Worm (Caenorhabditis elegans) whole organism, L4 larva: ENCODE data around the gene dap-3.

Source experiments
- F10B5.3 ChIP-seq: sonication (generic microtip); optimal IDR thresholded peaks from 2 replicates; lab custom pipeline; 2016; ENCODE audit warnings: mild to moderate bottlenecking, missing genetic modification characterization, missing compliant biosample characterization
- F44E2.7 ChIP-seq: fragments of 200-800 bp; sonication (Bioruptor generic); IDR thresholded peaks from 2 replicates; pipeline ENCODE4 v2.1.2; 2022; ENCODE audit warnings: missing genetic modification characterization, missing compliant biosample characterization
- R02D3.7 ChIP-seq: fragments of 150-350 bp; sonication (generic microtip); optimal IDR thresholded peaks from 3 replicates; lab custom pipeline; 2014; ENCODE audit warnings: missing biosample characterization, missing genetic modification characterization
- T20F7.1 ChIP-seq: fragments of 200-800 bp; sonication (Bioruptor generic); optimal IDR thresholded peaks from 2 replicates; lab custom pipeline; 2018; ENCODE audit warnings: mild to moderate bottlenecking, missing genetic modification characterization, missing compliant biosample characterization
- T26A8.4 ChIP-seq: fragments of 200-800 bp; sonication (Bioruptor generic); IDR thresholded peaks from 2 replicates; pipeline ENCODE4 v1.3.6; 2022; ENCODE audit warnings: missing genetic modification characterization, missing compliant biosample characterization
- Y105C5A.15 ChIP-seq: fragments of 200-800 bp; sonication (Bioruptor generic); IDR thresholded peaks from 2 replicates; pipeline ENCODE4 v1.3.6; 2022; ENCODE audit warnings: missing genetic modification characterization, missing compliant biosample characterization
- Y75B8A.6 ChIP-seq: fragments of 200-800 bp; sonication (Bioruptor generic); IDR thresholded peaks from 2 replicates; pipeline ENCODE4 v1.3.6; 2022; ENCODE audit warnings: missing genetic modification reagents, missing genetic modification characterization, missing compliant biosample characterization
- aha-1 ChIP-seq: fragments of 150-350 bp; peaks from one replicate; lab custom pipeline; 2014; ENCODE audit warnings: missing biosample characterization, missing genetic modification characterization
- ama-1 ChIP-seq: fragments of 150-350 bp; optimal IDR thresholded peaks from 2 replicates; lab custom pipeline; 2014; ENCODE audit warnings: inconsistent platforms, mixed read lengths
- ceh-32 ChIP-seq: sonication (generic microtip); optimal IDR thresholded peaks from 2 replicates; lab custom pipeline; 2016; ENCODE audit warnings: mild to moderate bottlenecking, missing genetic modification characterization, missing compliant biosample characterization; ENCODE audit not compliant: poor library complexity
- ceh-44 ChIP-seq: fragments of 200-800 bp; sonication (Bioruptor generic); IDR thresholded peaks from 2 replicates; pipeline ENCODE4 v1.3.6; 2022; ENCODE audit warnings: missing genetic modification reagents, missing genetic modification characterization, missing compliant biosample characterization
- ceh-82 ChIP-seq: sonication (generic microtip); optimal IDR thresholded peaks from 2 replicates; lab custom pipeline; 2017; ENCODE audit warnings: missing biosample characterization, missing genetic modification characterization
- daf-12 ChIP-seq: fragments of 150-350 bp; optimal IDR thresholded peaks from 2 replicates; lab custom pipeline; 2014; ENCODE audit warnings: missing biosample characterization, missing genetic modification reagents, missing genetic modification characterization
- daf-19 ChIP-seq: fragments of 200-800 bp; sonication (Bioruptor generic); conservative IDR thresholded peaks from 2 replicates; pipeline ENCODE4 v1.3.6; 2022; ENCODE audit warnings: missing genetic modification characterization, missing compliant biosample characterization
- daf-8 ChIP-seq: fragments of 200-800 bp; sonication (Bioruptor generic); IDR thresholded peaks from 2 replicates; pipeline ENCODE4 v1.3.6; 2022; ENCODE audit warnings: missing genetic modification characterization, missing compliant biosample characterization
- dmd-9 ChIP-seq: fragments of 200-800 bp; sonication (Bioruptor generic); IDR thresholded peaks from 2 replicates; pipeline ENCODE4 v1.3.6; 2022; ENCODE audit warnings: missing genetic modification reagents, missing genetic modification characterization, missing compliant biosample characterization
- duxl-1 ChIP-seq: sonication (generic microtip); optimal IDR thresholded peaks from 2 replicates; lab custom pipeline; 2016; ENCODE audit warnings: mild to moderate bottlenecking, missing genetic modification characterization, moderate library complexity, missing compliant biosample characterization; ENCODE audit not compliant: poor library complexity
- dve-1 ChIP-seq: sonication (generic microtip); optimal IDR thresholded peaks from 2 replicates; lab custom pipeline; 2017; ENCODE audit warnings: antibody characterized with exemption, mild to moderate bottlenecking, missing genetic modification characterization, missing compliant biosample characterization; ENCODE audit not compliant: insufficient read depth
- fos-1 ChIP-seq: fragments of 150-350 bp; optimal IDR thresholded peaks from 2 replicates; lab custom pipeline; 2014; ENCODE audit warnings: missing biosample characterization, missing genetic modification characterization
- hlh-11 ChIP-seq: fragments of 200-800 bp; sonication (Bioruptor generic); optimal IDR thresholded peaks from 2 replicates; lab custom pipeline; 2018; ENCODE audit warnings: mild to moderate bottlenecking, missing genetic modification characterization, missing compliant biosample characterization
- hmg-1.1 ChIP-seq: fragments of 200-800 bp; sonication (Bioruptor generic); IDR thresholded peaks from 2 replicates; pipeline ENCODE4 v1.3.6; 2022; ENCODE audit warnings: missing genetic modification reagents, missing genetic modification characterization, missing compliant biosample characterization
- jun-1 ChIP-seq: fragments of 150-350 bp; optimal IDR thresholded peaks from 2 replicates; lab custom pipeline; 2014; ENCODE audit warnings: missing biosample characterization, missing genetic modification reagents, missing genetic modification characterization
- lin-1 ChIP-seq: fragments of 200-800 bp; sonication (Bioruptor generic); IDR thresholded peaks from 2 replicates; pipeline ENCODE4 v1.3.6; 2022; ENCODE audit warnings: missing genetic modification reagents, missing genetic modification characterization, missing compliant biosample characterization
- lin-13 ChIP-seq: fragments of 150-350 bp; optimal IDR thresholded peaks from 2 replicates; lab custom pipeline; 2014; ENCODE audit warnings: missing biosample characterization, missing genetic modification reagents, missing genetic modification characterization
- lin-15B ChIP-seq: fragments of 150-350 bp; sonication (generic microtip); optimal IDR thresholded peaks from 3 replicates; lab custom pipeline; 2014; ENCODE audit warnings: missing biosample characterization, missing genetic modification characterization
- lin-29 ChIP-seq: fragments of 200-800 bp; sonication (Bioruptor generic); IDR thresholded peaks from 2 replicates; pipeline ENCODE4 v1.3.6; 2022; ENCODE audit warnings: missing genetic modification reagents, missing genetic modification characterization, missing compliant biosample characterization
- lin-38 ChIP-seq: fragments of 200-800 bp; sonication (Bioruptor generic); IDR thresholded peaks from 2 replicates; pipeline ENCODE4 v1.3.6; 2022; ENCODE audit warnings: missing genetic modification reagents, missing genetic modification characterization, missing compliant biosample characterization
- lir-3 ChIP-seq: sonication (generic microtip); optimal IDR thresholded peaks from 2 replicates; lab custom pipeline; 2016; ENCODE audit warnings: mild to moderate bottlenecking, missing genetic modification characterization, missing compliant biosample characterization
- madf-9 ChIP-seq: fragments of 200-800 bp; sonication (Bioruptor generic); conservative IDR thresholded peaks from 2 replicates; pipeline ENCODE4 v1.3.6; 2022; ENCODE audit warnings: missing genetic modification reagents, missing genetic modification characterization, missing compliant biosample characterization
- mdl-1 ChIP-seq, 2 experiments: fragments of 150-350 bp in 1 of 2; sonication (generic microtip) in 1 of 2; optimal IDR thresholded peaks; 2 replicates each; lab custom pipeline; 2014 to 2017; ENCODE audit warnings: missing biosample characterization in 2 of 2, missing genetic modification characterization in 2 of 2
- mep-1 ChIP-seq: fragments of 150-350 bp; sonication (generic microtip); optimal IDR thresholded peaks from 3 replicates; lab custom pipeline; 2014; ENCODE audit warnings: missing biosample characterization, missing genetic modification characterization
- mes-2 ChIP-seq: sonication (generic microtip); optimal IDR thresholded peaks from 2 replicates; lab custom pipeline; 2016; ENCODE audit warnings: missing genotype, mild to moderate bottlenecking, missing genetic modification characterization, missing compliant biosample characterization; ENCODE audit not compliant: poor library complexity, severe bottlenecking
- nhr-10 ChIP-seq: fragments of 150-350 bp; optimal IDR thresholded peaks from 2 replicates; lab custom pipeline; 2014; ENCODE audit warnings: missing biosample characterization, missing genetic modification characterization
- nhr-25 ChIP-seq: sonication (generic microtip); optimal IDR thresholded peaks from 2 replicates; lab custom pipeline; 2017; ENCODE audit warnings: missing genetic modification characterization, mild to moderate bottlenecking, missing compliant biosample characterization, antibody characterized with exemption, moderate library complexity, borderline replicate concordance; ENCODE audit not compliant: insufficient read depth
- nhr-48 ChIP-seq: sonication (generic microtip); optimal IDR thresholded peaks from 2 replicates; lab custom pipeline; 2016; ENCODE audit warnings: mild to moderate bottlenecking, missing genetic modification characterization, missing compliant biosample characterization
- nhr-6 ChIP-seq: fragments of 150-350 bp; optimal IDR thresholded peaks from 2 replicates; lab custom pipeline; 2014; ENCODE audit warnings: missing biosample characterization, missing genetic modification characterization
- nhr-76 ChIP-seq: fragments of 150-350 bp; optimal IDR thresholded peaks from 2 replicates; lab custom pipeline; 2014; ENCODE audit warnings: missing biosample characterization, missing genetic modification characterization
- nhr-77 ChIP-seq: fragments of 150-350 bp; optimal IDR thresholded peaks from 2 replicates; lab custom pipeline; 2014; ENCODE audit warnings: missing biosample characterization, missing genetic modification characterization
- pqm-1 ChIP-seq: sonication (generic microtip); optimal IDR thresholded peaks from 2 replicates; lab custom pipeline; 2017; ENCODE audit warnings: missing biosample characterization, missing genetic modification characterization
- saeg-2 ChIP-seq: fragments of 200-800 bp; sonication (Bioruptor generic); IDR thresholded peaks from 2 replicates; pipeline ENCODE4 v1.3.6; 2022; ENCODE audit warnings: missing genetic modification reagents, missing genetic modification characterization, missing compliant biosample characterization
- skn-1 ChIP-seq: fragments of 150-350 bp; optimal IDR thresholded peaks from 2 replicates; lab custom pipeline; 2014; ENCODE audit warnings: missing biosample characterization, missing genetic modification characterization
- snpc-4 ChIP-seq: fragments of 150-350 bp; optimal IDR thresholded peaks from 2 replicates; lab custom pipeline; 2014; ENCODE audit warnings: missing biosample characterization, missing genetic modification characterization
- spr-1 ChIP-seq: sonication (generic microtip); optimal IDR thresholded peaks from 2 replicates; lab custom pipeline; 2016; ENCODE audit warnings: mild to moderate bottlenecking, missing genetic modification characterization, missing compliant biosample characterization
- spr-3 ChIP-seq: fragments of 200-800 bp; sonication (Bioruptor generic); optimal IDR thresholded peaks from 2 replicates; lab custom pipeline; 2018; ENCODE audit warnings: mild to moderate bottlenecking, missing genetic modification characterization, missing compliant biosample characterization
- unc-62 ChIP-seq, 3 experiments: fragments of 150-350 bp in 1 of 3; sonication (generic microtip); optimal IDR thresholded peaks in 2 of 3; peaks in 1 of 3; 1 replicate in 1 of 3; 2 replicates in 2 of 3; lab custom pipeline; 2014 to 2017; ENCODE audit warnings: missing biosample characterization in 3 of 3, missing genetic modification characterization in 3 of 3, missing genetic modification reagents in 3 of 3, missing genotype in 1 of 3
- vab-7 ChIP-seq: fragments of 200-800 bp; sonication (Bioruptor generic); IDR thresholded peaks from 2 replicates; pipeline ENCODE4 v1.3.6; 2022; ENCODE audit warnings: missing genetic modification reagents, missing genetic modification characterization, missing compliant biosample characterization
- zfp-3 ChIP-seq: fragments of 200-800 bp; sonication (Bioruptor generic); conservative IDR thresholded peaks from 2 replicates; pipeline ENCODE4 v1.3.6; 2022; ENCODE audit warnings: missing genetic modification reagents, missing genetic modification characterization, missing compliant biosample characterization
- zip-11 ChIP-seq: fragments of 200-800 bp; sonication (Bioruptor generic); IDR thresholded peaks from 2 replicates; pipeline ENCODE4 v1.3.6; 2022; ENCODE audit warnings: missing genetic modification characterization, missing compliant biosample characterization
- zip-2 ChIP-seq: fragments of 150-350 bp; optimal IDR thresholded peaks from 2 replicates; lab custom pipeline; 2014; ENCODE audit warnings: missing biosample characterization, missing genetic modification characterization
- ztf-7 ChIP-seq: fragments of 150-350 bp; optimal IDR thresholded peaks from 2 replicates; lab custom pipeline; 2014; ENCODE audit warnings: missing biosample characterization, missing genetic modification characterization

Gene dap-3

ce11 chrII:10556550-10557205 lies 24.3 kb upstream of the dap-3 start (continued):
- TF ChIP-seq T20F7.1 (GFP tag; lab: Kevin White, UChicago) (no peak), lin-15B (no peak), ceh-32 (tag; lab: Kevin White, UChicago) (no peak), F10B5.3 (tag; lab: Kevin White, UChicago) (no peak), nhr-76 (tag; lab: Kevin White, UChicago) (no peak), mdl-1 (tag; optimal IDR thresholded peaks at IDR 0.05; lab: Kevin White, UChicago) (no peak), skn-1 (tag; lab: Kevin White, UChicago) (no peak), vab-7 (GFP tag; lab: Robert Waterston, UW) (no peak), ceh-82 (no peak), fos-1 (tag; lab: Kevin White, UChicago) (no peak), saeg-2 (GFP tag; lab: Robert Waterston, UW) (no peak), nhr-25 (tag; lab: Kevin White, UChicago) (no peak), nhr-48 (tag; lab: Kevin White, UChicago) (no peak), spr-3 (no peak), dmd-9 (no peak), zip-2 (tag; lab: Kevin White, UChicago) (no peak), hmg-1.1 (GFP tag; lab: Robert Waterston, UW) (no peak), jun-1 (tag; lab: Kevin White, UChicago) (no peak), Y105C5A.15 (GFP tag; lab: Robert Waterston, UW) (no peak), spr-1 (tag; lab: Kevin White, UChicago) (no peak), daf-8 (GFP tag; lab: Robert Waterston, UW) (no peak)

- TF ChIP-seq mes-2 = no peak
- TF ChIP-seq F44E2.7 (GFP tag; lab: Robert Waterston, UW) = no peak
- TF ChIP-seq dmd-9 = no peak
- no peak for TF ChIP-seq R02D3.7 (tag; lab: Kevin White, UChicago)
- no peak for TF ChIP-seq zip-11 (GFP tag; lab: Robert Waterston, UW)
- no peak for TF ChIP-seq Y75B8A.6
- no peak for TF ChIP-seq ztf-7 (tag; lab: Kevin White, UChicago)
- TF ChIP-seq snpc-4 (tag; lab: Kevin White, UChicago) = no peak
- no peak for TF ChIP-seq lin-13
- TF ChIP-seq ceh-32 (tag; lab: Kevin White, UChicago) = no peak
- no peak for TF ChIP-seq madf-9 (GFP tag; lab: Robert Waterston, UW)
- TF ChIP-seq lin-29 (GFP tag; lab: Robert Waterston, UW) = no peak
- peak; percentile 53 for TF ChIP-seq hlh-11 (tag; lab: Kevin White, UChicago)
- TF ChIP-seq ceh-44 (GFP tag; lab: Robert Waterston, UW) = no peak
- TF ChIP-seq T26A8.4 (GFP tag; lab: Robert Waterston, UW) = no peak
- TF ChIP-seq unc-62 (GFP tag; optimal IDR thresholded peaks at IDR 0.05 in 1 of 2; lab: Kevin White, UChicago) = peak in 1 of 2 experiments; percentile 70
- TF ChIP-seq unc-62 (tag; optimal IDR thresholded peaks at IDR 0.05; lab: Kevin White, UChicago) = no peak
- TF ChIP-seq aha-1 = no peak
- no peak for TF ChIP-seq duxl-1
- TF ChIP-seq dve-1 (tag; lab: Kevin White, UChicago) = peak; percentile 85
- no peak for TF ChIP-seq daf-19
- no peak for TF ChIP-seq lin-1 (GFP tag; lab: Robert Waterston, UW)
- TF ChIP-seq ama-1 (lab: Kevin White, UChicago) = no peak
- peak; percentile 26 for TF ChIP-seq pqm-1 (tag; lab: Kevin White, UChicago)
- peak; percentile 0 for TF ChIP-seq nhr-48 (tag; lab: Kevin White, UChicago)
- TF ChIP-seq ceh-82 = no peak
- TF ChIP-seq nhr-77 (tag; lab: Kevin White, UChicago) = peak; percentile 25
- TF ChIP-seq daf-12 (tag; lab: Kevin White, UChicago) = no peak
- TF ChIP-seq nhr-6 = no peak
- TF ChIP-seq nhr-10 (tag; lab: Kevin White, UChicago) = no peak
- TF ChIP-seq spr-3 = no peak
- no peak for TF ChIP-seq zfp-3
- no peak for TF ChIP-seq lin-38 (GFP tag; lab: Robert Waterston, UW)
- peak; percentile 66 for TF ChIP-seq mep-1 (tag; lab: Kevin White, UChicago)
- TF ChIP-seq lir-3 (tag; lab: Kevin White, UChicago) = no peak
Observed at ce11 chrII:10557206-10557574, 23.7 kb upstream of the dap-3 start.
